Comparison of ENCODE assay signal across 1 fruit fly cellular context in genomic region chr3L:15923352-15923751, dm6.
TF ChIP-seq lines count a peak whose summit lies in the region.

No protein-coding gene starts in this region.

TF ChIP-seq in whole organism, embryonic, 481 proteins besides CTCF, POLR2A, EP300 and RAD21 (continued from another document):
- TF ChIP-seq CG12659 (GFP tag; optimal IDR thresholded peaks at IDR 0.05; lab: Kevin White, UChicago) = peak; percentile 15
- TF ChIP-seq Dp (GFP tag; optimal IDR thresholded peaks at IDR 0.05; lab: Kevin White, UChicago) = no peak
- no peak for TF ChIP-seq H2.0 (GFP tag; IDR thresholded peaks at IDR 0.05; lab: Robert Waterston, UW)
- no peak for TF ChIP-seq chinmo (GFP tag; IDR thresholded peaks at IDR 0.05; lab: Robert Waterston, UW; ENCODE audit: partially characterized antibody)
- no peak for TF ChIP-seq sug (tag; optimal IDR thresholded peaks at IDR 0.05; lab: Kevin White, UChicago)
- peak; percentile 43; the same call in 1 of the 2 replicates for TF ChIP-seq CG9215 (GFP tag; IDR thresholded peaks at IDR 0.05; lab: Robert Waterston, UW)
- TF ChIP-seq seq (GFP tag; IDR thresholded peaks at IDR 0.05; lab: Robert Waterston, UW) = 0 out of 2 replicates have a peak, but pooled peaks have one; percentile 29
- TF ChIP-seq kay (GFP tag; optimal IDR thresholded peaks at IDR 0.05; lab: Kevin White, UChicago) = no peak
- no peak for TF ChIP-seq Gsc (GFP tag; IDR thresholded peaks at IDR 0.05; lab: Robert Waterston, UW)
- TF ChIP-seq CG33557 (GFP tag; optimal IDR thresholded peaks at IDR 0.05; lab: Kevin White, UChicago) = no peak
- TF ChIP-seq Drgx (GFP tag; IDR thresholded peaks at IDR 0.05; lab: Robert Waterston, UW) = no peak
- no peak for TF ChIP-seq pho (GFP tag; optimal IDR thresholded peaks at IDR 0.05; lab: Kevin White, UChicago)
- TF ChIP-seq CG17359 (tag; optimal IDR thresholded peaks at IDR 0.05; lab: Kevin White, UChicago) = peak; percentile 48
- TF ChIP-seq CG12155 (GFP tag; optimal IDR thresholded peaks at IDR 0.05; lab: Kevin White, UChicago) = peak; percentile 29
- no peak for TF ChIP-seq nom (GFP tag; optimal IDR thresholded peaks at IDR 0.05; lab: Kevin White, UChicago)
- no peak for TF ChIP-seq CG16815 (GFP tag; optimal IDR thresholded peaks at IDR 0.05; lab: Kevin White, UChicago)
- TF ChIP-seq sens-2 (GFP tag; IDR thresholded peaks at IDR 0.05; lab: Robert Waterston, UW) = no peak
- TF ChIP-seq Dek (tag; optimal IDR thresholded peaks at IDR 0.05; lab: Kevin White, UChicago) = peak; percentile 35
- TF ChIP-seq CG13296 (GFP tag; optimal IDR thresholded peaks at IDR 0.05; lab: Kevin White, UChicago) = peak; percentile 27
- TF ChIP-seq CG2116 (GFP tag; optimal IDR thresholded peaks at IDR 0.05; lab: Kevin White, UChicago) = no peak
- TF ChIP-seq Camta (GFP tag; optimal IDR thresholded peaks at IDR 0.05; lab: Kevin White, UChicago) = no peak
- peak; percentile 19; the same call in 1 of the 2 replicates for TF ChIP-seq ranshi (GFP tag; IDR thresholded peaks at IDR 0.05; lab: Robert Waterston, UW)
- TF ChIP-seq lbe (GFP tag; optimal IDR thresholded peaks at IDR 0.05; lab: Kevin White, UChicago) = no peak
- no peak for TF ChIP-seq Eip74EF (GFP tag; optimal IDR thresholded peaks at IDR 0.05; lab: Kevin White, UChicago)
- no peak for TF ChIP-seq CG17912 (GFP tag; optimal IDR thresholded peaks at IDR 0.05; lab: Kevin White, UChicago)
- TF ChIP-seq mld (GFP tag; IDR thresholded peaks at IDR 0.05; lab: Robert Waterston, UW; ENCODE audit: partially characterized antibody) = no peak
- TF ChIP-seq CHES-1-like (GFP tag; optimal IDR thresholded peaks at IDR 0.05; lab: Kevin White, UChicago) = no peak
- peak; percentile 35 for TF ChIP-seq NfI (GFP tag; optimal IDR thresholded peaks at IDR 0.05; lab: Kevin White, UChicago)
- no peak for TF ChIP-seq Bgb (GFP tag; IDR thresholded peaks at IDR 0.05; lab: Robert Waterston, UW; ENCODE audit: partially characterized antibody)
- TF ChIP-seq Bdp1 (GFP tag; optimal IDR thresholded peaks at IDR 0.05; lab: Kevin White, UChicago) = no peak
- TF ChIP-seq CG3407 (GFP tag; optimal IDR thresholded peaks at IDR 0.05; lab: Kevin White, UChicago) = no peak
- no peak for TF ChIP-seq Atf3 (GFP tag; optimal IDR thresholded peaks at IDR 0.05; lab: Kevin White, UChicago)
- TF ChIP-seq CG5953 (GFP tag; IDR thresholded peaks at IDR 0.05; lab: Robert Waterston, UW) = no peak
- no peak for TF ChIP-seq CG9876 (GFP tag; optimal IDR thresholded peaks at IDR 0.05; lab: Kevin White, UChicago)
- no peak for TF ChIP-seq Dad (GFP tag; optimal IDR thresholded peaks at IDR 0.05; lab: Kevin White, UChicago)
- no peak for TF ChIP-seq jigr1 (GFP tag; IDR thresholded peaks at IDR 0.05; lab: Robert Waterston, UW)
- no peak for TF ChIP-seq Lhr (GFP tag; optimal IDR thresholded peaks at IDR 0.05; lab: Kevin White, UChicago)
- TF ChIP-seq B-H1 (GFP tag; IDR thresholded peaks at IDR 0.05; lab: Robert Waterston, UW) = no peak
- TF ChIP-seq CG2889 (GFP tag; IDR thresholded peaks at IDR 0.05; lab: Robert Waterston, UW) = no peak
- TF ChIP-seq CG9797 (GFP tag; optimal IDR thresholded peaks at IDR 0.05; lab: Kevin White, UChicago) = no peak
- peak; percentile 14 for TF ChIP-seq nerfin-1 (tag; optimal IDR thresholded peaks at IDR 0.05; lab: Kevin White, UChicago)
- TF ChIP-seq da (GFP tag; optimal IDR thresholded peaks at IDR 0.05; lab: Kevin White, UChicago) = no peak
- TF ChIP-seq CG14014 (GFP tag; IDR thresholded peaks at IDR 0.05; lab: Robert Waterston, UW) = 0 out of 2 replicates have a peak, but pooled peaks have one; percentile 57
- no peak for TF ChIP-seq CG17568 (GFP tag; optimal IDR thresholded peaks at IDR 0.05; lab: Kevin White, UChicago)
- TF ChIP-seq gt (GFP tag; IDR thresholded peaks at IDR 0.05; lab: Robert Waterston, UW) = no peak
- no peak for TF ChIP-seq CG4404 (GFP tag; IDR thresholded peaks at IDR 0.05; lab: Robert Waterston, UW)
- no peak for TF ChIP-seq CG7271 (tag; optimal IDR thresholded peaks at IDR 0.05; lab: Kevin White, UChicago)
- TF ChIP-seq NC2β (GFP tag; optimal IDR thresholded peaks at IDR 0.05; lab: Kevin White, UChicago) = no peak
- peak; percentile 32 for TF ChIP-seq CG15601 (tag; optimal IDR thresholded peaks at IDR 0.05; lab: Kevin White, UChicago)
- TF ChIP-seq unpg (GFP tag; optimal IDR thresholded peaks at IDR 0.05; lab: Kevin White, UChicago) = peak; percentile 48
- no peak for TF ChIP-seq HmgD (GFP tag; optimal IDR thresholded peaks at IDR 0.05; lab: Kevin White, UChicago)
- no peak for TF ChIP-seq ash1 (GFP tag; optimal IDR thresholded peaks at IDR 0.05; lab: Kevin White, UChicago)
- TF ChIP-seq CG10565 (GFP tag; optimal IDR thresholded peaks at IDR 0.05; lab: Kevin White, UChicago) = no peak
- peak; percentile 19 for TF ChIP-seq tap (tag; optimal IDR thresholded peaks at IDR 0.05; lab: Kevin White, UChicago)
- no peak for TF ChIP-seq ab (GFP tag; optimal IDR thresholded peaks at IDR 0.05; lab: Kevin White, UChicago)
- no peak for TF ChIP-seq Neu2 (GFP tag; optimal IDR thresholded peaks at IDR 0.05; lab: Kevin White, UChicago; ENCODE audit: borderline replicate concordance)
- TF ChIP-seq Doc2 (GFP tag; IDR thresholded peaks at IDR 0.05; lab: Robert Waterston, UW) = no peak
- no peak for TF ChIP-seq CG13287 (GFP tag; IDR thresholded peaks at IDR 0.05; lab: Robert Waterston, UW; ENCODE audit: partially characterized antibody)
- peak; percentile 65; the same call in 1 of the 2 replicates for TF ChIP-seq Xrp1 (GFP tag; IDR thresholded peaks at IDR 0.05; lab: Robert Waterston, UW)
- TF ChIP-seq zen (tag; optimal IDR thresholded peaks at IDR 0.05; lab: Kevin White, UChicago) = no peak
- TF ChIP-seq gcm2 (GFP tag; optimal IDR thresholded peaks at IDR 0.05; lab: Kevin White, UChicago) = no peak
- TF ChIP-seq CG30020 (tag; optimal IDR thresholded peaks at IDR 0.05; lab: Kevin White, UChicago) = no peak
- TF ChIP-seq Rx (GFP tag; IDR thresholded peaks at IDR 0.05; lab: Robert Waterston, UW) = no peak
- peak; percentile 3 for TF ChIP-seq CG9817 (tag; optimal IDR thresholded peaks at IDR 0.05; lab: Kevin White, UChicago)
- no peak for TF ChIP-seq CG18476 (GFP tag; optimal IDR thresholded peaks at IDR 0.05; lab: Kevin White, UChicago)
- no peak for TF ChIP-seq CG8290 (GFP tag; optimal IDR thresholded peaks at IDR 0.05; lab: Kevin White, UChicago)
- TF ChIP-seq CG8290 (tag; optimal IDR thresholded peaks at IDR 0.05; lab: Kevin White, UChicago) = no peak
- no peak for TF ChIP-seq p53 (GFP tag; optimal IDR thresholded peaks at IDR 0.05; lab: Kevin White, UChicago)
- no peak for TF ChIP-seq Max (GFP tag; optimal IDR thresholded peaks at IDR 0.05; lab: Kevin White, UChicago)
- TF ChIP-seq CG7786 (GFP tag; optimal IDR thresholded peaks at IDR 0.05; lab: Kevin White, UChicago) = no peak
- no peak for TF ChIP-seq bab2 (GFP tag; optimal IDR thresholded peaks at IDR 0.05; lab: Kevin White, UChicago)
- peak; percentile 27 for TF ChIP-seq CG8924 (tag; optimal IDR thresholded peaks at IDR 0.05; lab: Kevin White, UChicago)
- TF ChIP-seq wek (GFP tag; optimal IDR thresholded peaks at IDR 0.05; lab: Kevin White, UChicago) = no peak
- TF ChIP-seq pnt (GFP tag; optimal IDR thresholded peaks at IDR 0.05; lab: Kevin White, UChicago) = no peak
- TF ChIP-seq amos (GFP tag; IDR thresholded peaks at IDR 0.05; lab: Robert Waterston, UW; ENCODE audit: partially characterized antibody) = no peak
- TF ChIP-seq lov (optimal IDR thresholded peaks at IDR 0.05; lab: Kevin White, UChicago) = no peak
- TF ChIP-seq lov (GFP tag; IDR thresholded peaks at IDR 0.05; lab: Robert Waterston, UW) = no peak
- TF ChIP-seq CG42726 (GFP tag; IDR thresholded peaks at IDR 0.05; lab: Robert Waterston, UW; ENCODE audit: partially characterized antibody) = no peak
- no peak for TF ChIP-seq NC2α (GFP tag; optimal IDR thresholded peaks at IDR 0.05; lab: Kevin White, UChicago)
- TF ChIP-seq ham (GFP tag; IDR thresholded peaks at IDR 0.05; lab: Robert Waterston, UW) = no peak
- TF ChIP-seq run (tag; optimal IDR thresholded peaks at IDR 0.05; lab: Kevin White, UChicago) = no peak
- TF ChIP-seq otp (GFP tag; IDR thresholded peaks at IDR 0.05; lab: Robert Waterston, UW) = no peak
- TF ChIP-seq dimm (GFP tag; IDR thresholded peaks at IDR 0.05; lab: Robert Waterston, UW) = no peak
- TF ChIP-seq CG32532 (GFP tag; IDR thresholded peaks at IDR 0.05; lab: Robert Waterston, UW) = peak; percentile 34; the same call in 1 of the 2 replicates
- no peak for TF ChIP-seq Optix (GFP tag; IDR thresholded peaks at IDR 0.05; lab: Robert Waterston, UW)
- TF ChIP-seq HLH4C (GFP tag; IDR thresholded peaks at IDR 0.05; lab: Robert Waterston, UW; ENCODE audit: partially characterized antibody) = no peak
- no peak for TF ChIP-seq luna (GFP tag; optimal IDR thresholded peaks at IDR 0.05; lab: Kevin White, UChicago)
- TF ChIP-seq ttk (GFP tag; IDR thresholded peaks at IDR 0.05; lab: Robert Waterston, UW) = 0 out of 2 replicates have a peak, but pooled peaks have one; percentile 9
- TF ChIP-seq CG17829 (tag; optimal IDR thresholded peaks at IDR 0.05; lab: Kevin White, UChicago) = peak; percentile 36
- peak; percentile 16 for TF ChIP-seq CG18619 (GFP tag; optimal IDR thresholded peaks at IDR 0.05; lab: Kevin White, UChicago)
- TF ChIP-seq CG12942 (GFP tag; optimal IDR thresholded peaks at IDR 0.05; lab: Kevin White, UChicago) = no peak
- no peak for TF ChIP-seq sd (tag; optimal IDR thresholded peaks at IDR 0.05; lab: Kevin White, UChicago)
- no peak for TF ChIP-seq HmgZ (tag; optimal IDR thresholded peaks at IDR 0.05; lab: Kevin White, UChicago)
- TF ChIP-seq en (GFP tag; optimal IDR thresholded peaks at IDR 0.05; lab: Kevin White, UChicago) = no peak
- no peak for TF ChIP-seq CG10543 (GFP tag; optimal IDR thresholded peaks at IDR 0.05; lab: Kevin White, UChicago)
- TF ChIP-seq CG16779 (GFP tag; IDR thresholded peaks at IDR 0.05; lab: Robert Waterston, UW) = no peak
- no peak for TF ChIP-seq chm (GFP tag; IDR thresholded peaks at IDR 0.05; lab: Robert Waterston, UW)
- no peak for TF ChIP-seq fd96Cb (tag; optimal IDR thresholded peaks at IDR 0.05; lab: Kevin White, UChicago)
- no peak for TF ChIP-seq chif (GFP tag; optimal IDR thresholded peaks at IDR 0.05; lab: Kevin White, UChicago)
- no peak for TF ChIP-seq her (GFP tag; optimal IDR thresholded peaks at IDR 0.05; lab: Kevin White, UChicago)
- no peak for TF ChIP-seq CG14860 (GFP tag; IDR thresholded peaks at IDR 0.05; lab: Robert Waterston, UW; ENCODE audit: partially characterized antibody)
- no peak for TF ChIP-seq CG7357 (GFP tag; IDR thresholded peaks at IDR 0.05; lab: Robert Waterston, UW)
- peak; percentile 9 for TF ChIP-seq CG4820 (GFP tag; optimal IDR thresholded peaks at IDR 0.05; lab: Kevin White, UChicago)
- TF ChIP-seq CG4328 (GFP tag; optimal IDR thresholded peaks at IDR 0.05; lab: Kevin White, UChicago) = no peak
- TF ChIP-seq CG31388 (GFP tag; optimal IDR thresholded peaks at IDR 0.05; lab: Kevin White, UChicago) = no peak
- no peak for TF ChIP-seq CrebB (tag; optimal IDR thresholded peaks at IDR 0.05; lab: Kevin White, UChicago)
- TF ChIP-seq Awh (GFP tag; IDR thresholded peaks at IDR 0.05; lab: Robert Waterston, UW) = no peak
- TF ChIP-seq CG43689 (GFP tag; IDR thresholded peaks at IDR 0.05; lab: Robert Waterston, UW) = no peak
- TF ChIP-seq CG17186 (GFP tag; optimal IDR thresholded peaks at IDR 0.05; lab: Kevin White, UChicago) = no peak
- peak; percentile 1 for TF ChIP-seq CG4854 (GFP tag; optimal IDR thresholded peaks at IDR 0.05; lab: Kevin White, UChicago)
- peak; percentile 24; the same call in 1 of the 2 replicates for TF ChIP-seq E2f2 (GFP tag; IDR thresholded peaks at IDR 0.05; lab: Robert Waterston, UW)
- peak; percentile 63 for TF ChIP-seq CG7839 (tag; optimal IDR thresholded peaks at IDR 0.05; lab: Kevin White, UChicago)
- no peak for TF ChIP-seq nerfin-2 (GFP tag; IDR thresholded peaks at IDR 0.05; lab: Robert Waterston, UW; ENCODE audit: partially characterized antibody)
- TF ChIP-seq Nf-YC (tag; optimal IDR thresholded peaks at IDR 0.05; lab: Kevin White, UChicago) = no peak
- TF ChIP-seq cas (GFP tag; IDR thresholded peaks at IDR 0.05; lab: Robert Waterston, UW) = 0 out of 2 replicates have a peak, but pooled peaks have one; percentile 21
- TF ChIP-seq caup (GFP tag; optimal IDR thresholded peaks at IDR 0.05; lab: Kevin White, UChicago; ENCODE audit: severe bottlenecking) = no peak
- TF ChIP-seq Sox100B (GFP tag; optimal IDR thresholded peaks at IDR 0.05; lab: Kevin White, UChicago) = peak; percentile 31
- TF ChIP-seq stwl (tag; optimal IDR thresholded peaks at IDR 0.05; lab: Kevin White, UChicago) = no peak
- no peak for TF ChIP-seq pan (optimal IDR thresholded peaks at IDR 0.05; lab: Kevin White, UChicago)
- TF ChIP-seq pan (GFP tag; optimal IDR thresholded peaks at IDR 0.05 in 1 of 2, IDR thresholded peaks at IDR 0.05 in 1 of 2) = peak in 1 of 2 experiments; percentile 32
- TF ChIP-seq CG12104 (GFP tag; optimal IDR thresholded peaks at IDR 0.05; lab: Kevin White, UChicago) = no peak
- no peak for TF ChIP-seq CG15696 (tag; optimal IDR thresholded peaks at IDR 0.05; lab: Kevin White, UChicago)
- TF ChIP-seq NFAT (GFP tag; IDR thresholded peaks at IDR 0.05; lab: Robert Waterston, UW) = no peak
